Worm (Caenorhabditis elegans): ENCODE data around the gene srh-258.

DNA sequence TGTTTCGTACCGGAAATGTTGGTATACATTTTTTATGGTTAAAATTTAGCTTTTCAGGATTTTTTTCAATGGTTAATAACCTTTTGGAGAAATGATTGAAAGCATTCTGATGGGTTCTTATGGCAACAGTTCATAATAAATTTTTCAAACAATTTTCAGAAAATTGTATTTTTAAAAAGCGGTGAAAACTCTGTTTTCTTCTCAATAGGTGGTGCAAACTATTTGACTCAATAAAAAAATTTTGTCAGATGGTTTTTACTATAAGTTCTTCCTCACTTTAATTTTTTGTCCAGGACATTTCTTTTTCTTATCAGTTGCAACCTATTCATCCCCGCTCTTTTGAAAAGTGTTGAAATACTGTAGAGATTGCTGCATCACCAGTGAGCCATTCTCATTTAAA is 43.9 kb downstream of the srh-258 start, which contains the start of gene T26H5.14:
- no peak for TF ChIP-seq flt-1 (GFP tag; IDR thresholded peaks at IDR 0.05)
- TF ChIP-seq T22C8.4 (GFP tag; IDR thresholded peaks at IDR 0.05) = no peak
